Fruit fly (Drosophila melanogaster) whole organism, pupa: ENCODE results near the gene Arpc2.

Experiments
- CG10348 ChIP-seq: fragments of 200-800 bp; sonication (Bioruptor generic); IDR thresholded peaks from 2 replicates; pipeline ENCODE4 v1.3.6; 2022; ENCODE audit warnings: missing biosample characterization, missing genetic modification characterization
- CG32121 ChIP-seq: fragments of 200-800 bp; sonication (Bioruptor generic); IDR thresholded peaks from 2 replicates; pipeline ENCODE4 v1.3.6; 2022; ENCODE audit warnings: missing biosample characterization, missing genetic modification characterization
- CG34367 ChIP-seq: fragments of 200-800 bp; sonication (Bioruptor generic); optimal IDR thresholded peaks from 2 replicates; lab custom pipeline; 2018; ENCODE audit warnings: missing biosample characterization, mild to moderate bottlenecking, missing genetic modification characterization
- CG4496 ChIP-seq: fragments of 200-800 bp; sonication (Bioruptor generic); IDR thresholded peaks from 3 replicates; pipeline ENCODE4 v1.3.6; 2022; ENCODE audit warnings: missing biosample characterization, missing genetic modification characterization
- CG8301 ChIP-seq: fragments of 200-800 bp; sonication (Bioruptor generic); optimal IDR thresholded peaks from 2 replicates; lab custom pipeline; 2018; ENCODE audit warnings: missing biosample characterization, mild to moderate bottlenecking, missing genetic modification characterization
- D1 ChIP-seq: fragments of 200-800 bp; sonication (Bioruptor generic); optimal IDR thresholded peaks from 2 replicates; lab custom pipeline; 2018; ENCODE audit warnings: missing biosample characterization, mild to moderate bottlenecking, missing genetic modification characterization, moderate library complexity
- EcR ChIP-seq: fragments of 200-800 bp; sonication (Bioruptor generic); optimal IDR thresholded peaks from 3 replicates; lab custom pipeline; 2019; ENCODE audit warnings: missing biosample characterization, missing genetic modification characterization, mild to moderate bottlenecking, moderate library complexity, missing genetic modification reagents
- Pif1B ChIP-seq: fragments of 200-800 bp; sonication (Bioruptor generic); optimal IDR thresholded peaks from 3 replicates; lab custom pipeline; 2016; ENCODE audit warnings: missing biosample characterization, missing genetic modification characterization
- gl ChIP-seq: fragments of 200-800 bp; sonication (Bioruptor generic); optimal IDR thresholded peaks from 2 replicates; lab custom pipeline; 2018; ENCODE audit warnings: missing biosample characterization, mild to moderate bottlenecking, missing genetic modification characterization
- rn ChIP-seq: fragments of 200-800 bp; sonication (Bioruptor generic); IDR thresholded peaks from 2 replicates; pipeline ENCODE4 v1.3.6; 2022; ENCODE audit warnings: missing biosample characterization, missing genetic modification characterization

dm6 chr2L:20401408-20401807 lies 15.4 kb upstream of the Arpc2 start:
- TF ChIP-seq CG4496 (no peak), CG8301 (tag; lab: Kevin White, UChicago) (peak; percentile 6), rn (GFP tag; lab: Robert Waterston, UW) (no peak), CG32121 (GFP tag; lab: Robert Waterston, UW) (no peak), CG34367 (tag; lab: Kevin White, UChicago) (no peak), gl (tag; lab: Kevin White, UChicago) (no peak), Pif1B (GFP tag; lab: Kevin White, UChicago) (no peak), D1 (tag; lab: Kevin White, UChicago) (no peak), EcR (GFP tag; lab: Kevin White, UChicago) (no peak), CG10348 (no peak)
